Worm (Caenorhabditis elegans) whole organism, L1 larva: ENCODE measurements around the gene T10D4.7.
A peak's percentile ranks its signal among the peaks of the same experiment; 100 is the strongest.

Experiments
- aha-1 ChIP-seq: fragments of 150-350 bp; optimal IDR thresholded peaks from 2 replicates; lab custom pipeline; 2014; ENCODE audit warnings: missing biosample characterization, missing genetic modification characterization
- alr-1 ChIP-seq: fragments of 200-800 bp; sonication (Bioruptor generic); optimal IDR thresholded peaks from 2 replicates; lab custom pipeline; 2018; ENCODE audit warnings: borderline replicate concordance, mild to moderate bottlenecking, missing genetic modification characterization, missing compliant biosample characterization
- blmp-1 ChIP-seq: fragments of 150-350 bp; optimal IDR thresholded peaks from 2 replicates; lab custom pipeline; 2014; ENCODE audit warnings: missing biosample characterization, missing genetic modification characterization
- ceh-63 ChIP-seq: fragments of 200-800 bp; sonication (Bioruptor generic); optimal IDR thresholded peaks from 2 replicates; lab custom pipeline; 2018; ENCODE audit warnings: mild to moderate bottlenecking, missing genetic modification characterization, missing compliant biosample characterization
- ceh-8 ChIP-seq: fragments of 200-800 bp; sonication (Bioruptor generic); optimal IDR thresholded peaks from 2 replicates; lab custom pipeline; 2018; ENCODE audit warnings: mild to moderate bottlenecking, missing genetic modification characterization, moderate library complexity, missing compliant biosample characterization
- ceh-82 ChIP-seq, 3 experiments: fragments of 150-350 bp in 1 of 3; sonication (generic microtip) in 2 of 3; optimal IDR thresholded peaks; 2 replicates each; lab custom pipeline; 2014 to 2017; ENCODE audit warnings: missing biosample characterization in 3 of 3, missing genetic modification characterization in 3 of 3
- ces-1 ChIP-seq: fragments of 150-350 bp; optimal IDR thresholded peaks from 2 replicates; lab custom pipeline; 2014; ENCODE audit warnings: missing biosample characterization, missing genetic modification reagents, missing genetic modification characterization
- dsc-1 ChIP-seq: sonication (generic microtip); optimal IDR thresholded peaks from 2 replicates; lab custom pipeline; 2016; ENCODE audit warnings: mild to moderate bottlenecking, missing genetic modification characterization, missing compliant biosample characterization
- efl-1 ChIP-seq, 4 experiments: fragments of 150-350 bp; optimal IDR thresholded peaks in 3 of 4; peaks in 1 of 4; 1 replicate in 1 of 4; 2 replicates in 3 of 4; lab custom pipeline; 2014; ENCODE audit warnings: missing biosample characterization in 2 of 4, missing genetic modification characterization in 2 of 4, missing genetic modification reagents in 2 of 4
- egl-27 ChIP-seq, 2 experiments: fragments of 150-350 bp in 1 of 2; sonication (generic microtip); optimal IDR thresholded peaks; 3 replicates each; lab custom pipeline; 2017 to 2018; ENCODE audit warnings: missing biosample characterization in 2 of 2, missing genetic modification characterization in 2 of 2, missing genetic modification reagents in 2 of 2
- ets-5 ChIP-seq: fragments of 200-800 bp; sonication (Bioruptor generic); IDR thresholded peaks from 2 replicates; pipeline ENCODE4 v1.3.6; 2022; ENCODE audit warnings: missing genetic modification characterization, missing compliant biosample characterization
- fkh-4 ChIP-seq: sonication (generic microtip); optimal IDR thresholded peaks from 2 replicates; lab custom pipeline; 2016; ENCODE audit warnings: missing compliant biosample characterization, missing genetic modification characterization, borderline replicate concordance
- fos-1 ChIP-seq: fragments of 150-350 bp; optimal IDR thresholded peaks from 2 replicates; lab custom pipeline; 2014; ENCODE audit warnings: missing biosample characterization, missing genetic modification characterization
- hlh-17 ChIP-seq: fragments of 200-800 bp; sonication (Bioruptor generic); optimal IDR thresholded peaks from 2 replicates; lab custom pipeline; 2018; ENCODE audit warnings: missing genetic modification characterization, mild to moderate bottlenecking, missing compliant biosample characterization, moderate library complexity, borderline replicate concordance
- isw-1 ChIP-seq: fragments of 200-800 bp; sonication (Bioruptor generic); IDR thresholded peaks from 2 replicates; pipeline ENCODE4 v1.3.6; 2022; ENCODE audit warnings: missing genetic modification characterization, missing compliant biosample characterization
- jun-1 ChIP-seq: fragments of 150-350 bp; optimal IDR thresholded peaks from 2 replicates; lab custom pipeline; 2014; ENCODE audit warnings: missing biosample characterization, missing genetic modification reagents, missing genetic modification characterization
- lin-39 ChIP-seq: fragments of 150-350 bp; optimal IDR thresholded peaks from 2 replicates; lab custom pipeline; 2014; ENCODE audit warnings: missing biosample characterization, missing genetic modification reagents, missing genetic modification characterization
- nhr-11 ChIP-seq: fragments of 150-350 bp; optimal IDR thresholded peaks from 2 replicates; lab custom pipeline; 2014; ENCODE audit warnings: missing biosample characterization, missing genetic modification characterization
- nhr-12 ChIP-seq: sonication (generic microtip); optimal IDR thresholded peaks from 2 replicates; lab custom pipeline; 2017; ENCODE audit warnings: missing biosample characterization, missing genetic modification characterization
- nhr-19 ChIP-seq: fragments of 200-800 bp; sonication (Bioruptor generic); conservative IDR thresholded peaks from 2 replicates; pipeline ENCODE4 v1.3.6; 2022; ENCODE audit warnings: missing genetic modification characterization, missing compliant biosample characterization
- nhr-84 ChIP-seq: sonication (generic microtip); optimal IDR thresholded peaks from 2 replicates; lab custom pipeline; 2017; ENCODE audit warnings: missing biosample characterization, missing genetic modification characterization
- nhr-85 ChIP-seq: sonication (generic microtip); peaks from one replicate; lab custom pipeline; 2016; ENCODE audit warnings: missing genetic modification characterization, inconsistent platforms, missing compliant biosample characterization
- pag-3 ChIP-seq: sonication (generic microtip); optimal IDR thresholded peaks from 2 replicates; lab custom pipeline; 2017; ENCODE audit warnings: missing genetic modification characterization, mild to moderate bottlenecking, missing compliant biosample characterization, antibody characterized with exemption, borderline replicate concordance; ENCODE audit not compliant: insufficient read depth
- pqm-1 ChIP-seq: sonication (generic microtip); optimal IDR thresholded peaks from 3 replicates; lab custom pipeline; 2017; ENCODE audit warnings: missing biosample characterization, missing genetic modification characterization
- skn-1 ChIP-seq: fragments of 150-350 bp; optimal IDR thresholded peaks from 2 replicates; lab custom pipeline; 2014; ENCODE audit warnings: missing biosample characterization, missing genetic modification characterization
- snpc-4 ChIP-seq: fragments of 150-350 bp; optimal IDR thresholded peaks from 2 replicates; lab custom pipeline; 2014; ENCODE audit warnings: missing biosample characterization, missing genetic modification characterization
- snu-23 ChIP-seq: sonication (generic microtip); optimal IDR thresholded peaks from 2 replicates; lab custom pipeline; 2016; ENCODE audit warnings: missing genetic modification characterization, missing compliant biosample characterization
- sup-37 ChIP-seq: fragments of 200-800 bp; sonication (Bioruptor generic); optimal IDR thresholded peaks from 2 replicates; lab custom pipeline; 2018; ENCODE audit warnings: mild to moderate bottlenecking, missing genetic modification characterization, missing compliant biosample characterization
- swsn-7 ChIP-seq: sonication (generic microtip); optimal IDR thresholded peaks from 2 replicates; lab custom pipeline; 2016; ENCODE audit warnings: missing genetic modification characterization, missing compliant biosample characterization
- unc-62 ChIP-seq: fragments of 150-350 bp; optimal IDR thresholded peaks from 2 replicates; lab custom pipeline; 2014; ENCODE audit warnings: missing biosample characterization, missing genetic modification reagents, missing genetic modification characterization
- unc-86 ChIP-seq: sonication (generic microtip); optimal IDR thresholded peaks from 2 replicates; lab custom pipeline; 2016; ENCODE audit warnings: missing genetic modification characterization, missing compliant biosample characterization
- vab-15 ChIP-seq: sonication (generic microtip); optimal IDR thresholded peaks from 2 replicates; lab custom pipeline; 2017; ENCODE audit warnings: missing genotype, mild to moderate bottlenecking, missing genetic modification characterization, missing compliant biosample characterization
- ztf-11 ChIP-seq, 2 experiments: sonication (generic microtip); optimal IDR thresholded peaks; 2 replicates each; lab custom pipeline; 2016 to 2017; ENCODE audit warnings: missing genetic modification characterization in 2 of 2, missing biosample characterization in 1 of 2, missing compliant biosample characterization in 1 of 2
- ztf-4 ChIP-seq: fragments of 150-350 bp; optimal IDR thresholded peaks from 2 replicates; lab custom pipeline; 2014; ENCODE audit warnings: missing biosample characterization, missing genetic modification characterization

Gene T10D4.7

DNA sequence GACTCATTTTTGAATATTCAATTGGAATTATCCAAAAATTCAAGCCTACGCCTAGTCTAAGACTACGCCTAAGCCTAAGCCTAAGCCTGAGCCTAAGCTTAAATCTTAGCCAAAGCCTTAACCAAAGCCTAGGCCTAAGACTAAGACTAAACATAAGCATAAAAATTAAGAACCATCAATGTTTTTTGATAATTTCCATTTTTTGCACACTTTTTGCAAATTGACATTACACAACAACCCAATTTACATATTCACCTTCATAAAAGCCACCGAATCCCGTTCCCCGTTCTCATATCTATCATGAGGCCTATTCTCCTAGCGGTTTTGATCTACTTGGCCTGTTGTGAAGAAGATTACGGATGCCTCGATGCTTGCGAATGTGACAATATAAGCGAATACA is at the start of gene T10D4.7:
Gene T10D4.7 (plus strand): TSS at position 301 of the 400 bp plus-strand sequence.
- TF ChIP-seq ceh-8 (GFP tag; lab: Kevin White, UChicago) (no peak), lin-39 (tag; lab: Kevin White, UChicago) (no peak), pqm-1 (tag; lab: Kevin White, UChicago) (no peak), sup-37 (GFP tag; lab: Kevin White, UChicago) (no peak), ztf-11 (tag; optimal IDR thresholded peaks at IDR 0.05; lab: Kevin White, UChicago) (no peak), aha-1 (no peak), hlh-17 (GFP tag; lab: Kevin White, UChicago) (no peak), unc-86 (no peak), skn-1 (tag; lab: Kevin White, UChicago) (no peak), dsc-1 (tag; lab: Kevin White, UChicago) (no peak), blmp-1 (tag; lab: Kevin White, UChicago) (no peak)

DNA sequence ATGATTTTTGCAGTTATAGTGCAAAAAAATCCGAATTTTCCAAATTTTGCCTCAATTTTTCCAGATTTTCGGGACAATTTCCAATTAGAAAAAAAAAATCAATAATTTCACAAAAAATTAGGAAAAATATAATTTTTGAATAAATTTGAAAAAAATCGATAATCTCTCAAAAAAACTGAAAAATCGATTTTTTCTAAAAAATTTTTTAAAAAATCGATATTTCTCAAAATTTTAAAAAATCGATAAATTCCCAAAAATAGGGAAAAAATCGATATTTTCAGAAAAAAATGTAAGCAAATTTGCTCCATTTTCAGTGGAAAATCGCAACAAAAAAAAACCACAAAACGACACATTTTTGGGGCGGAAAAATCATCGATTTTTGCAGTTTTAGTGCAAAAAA is 49.7 kb upstream of the T10D4.7 start:
- TF ChIP-seq blmp-1 (tag; lab: Kevin White, UChicago) = no peak
- TF ChIP-seq lin-39 (tag; lab: Kevin White, UChicago) = no peak
- no peak for TF ChIP-seq nhr-12 (tag; lab: Kevin White, UChicago)
- TF ChIP-seq fkh-4 = no peak
- no peak for TF ChIP-seq nhr-19 (GFP tag; lab: Robert Waterston, UW)
- TF ChIP-seq ets-5 (GFP tag; lab: Robert Waterston, UW) = no peak
- no peak for TF ChIP-seq unc-62 (GFP tag; lab: Kevin White, UChicago)
- TF ChIP-seq nhr-11 (tag; lab: Kevin White, UChicago) = no peak
- no peak for TF ChIP-seq alr-1
- TF ChIP-seq ceh-82 (tag; optimal IDR thresholded peaks at IDR 0.05; lab: Kevin White, UChicago) = no peak
- no peak for TF ChIP-seq pag-3 (tag; lab: Kevin White, UChicago)
- no peak for TF ChIP-seq ces-1 (GFP tag; lab: Kevin White, UChicago)
- no peak for TF ChIP-seq swsn-7 (tag; lab: Kevin White, UChicago)
- no peak for TF ChIP-seq isw-1 (GFP tag; lab: Robert Waterston, UW)
- no peak for TF ChIP-seq egl-27 (tag; optimal IDR thresholded peaks at IDR 0.05; lab: Kevin White, UChicago)
- no peak for TF ChIP-seq snpc-4 (tag; lab: Kevin White, UChicago)
- no peak for TF ChIP-seq vab-15

DNA sequence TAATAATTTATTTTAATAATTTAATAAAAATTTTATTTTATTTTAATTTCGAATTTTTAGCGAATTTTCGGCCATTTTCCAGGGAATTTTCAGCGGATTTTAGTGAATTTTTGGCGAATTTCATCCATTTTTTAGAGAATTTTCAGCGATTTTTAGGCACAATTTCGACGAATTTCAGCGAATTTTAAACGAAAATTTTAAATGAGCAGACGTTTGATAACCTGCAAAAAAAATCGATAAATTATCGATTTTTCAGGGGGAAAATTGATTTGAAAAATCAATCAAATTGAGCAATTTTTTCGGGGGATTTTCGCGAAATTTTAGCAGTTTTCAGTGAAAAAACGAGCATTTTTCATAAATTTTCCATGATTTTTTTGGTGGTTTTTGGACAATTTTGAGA is 48.9 kb upstream of the T10D4.7 start:
- TF ChIP-seq efl-1 (optimal IDR thresholded peaks at IDR 0.05; lab: Kevin White, UChicago) = no peak
- peak in 1 of 2 experiments; percentile 7 for TF ChIP-seq efl-1 (GFP tag; optimal IDR thresholded peaks at IDR 0.05 in 1 of 2; lab: Kevin White, UChicago)
- no peak for TF ChIP-seq ztf-4 (tag; lab: Kevin White, UChicago)

DNA sequence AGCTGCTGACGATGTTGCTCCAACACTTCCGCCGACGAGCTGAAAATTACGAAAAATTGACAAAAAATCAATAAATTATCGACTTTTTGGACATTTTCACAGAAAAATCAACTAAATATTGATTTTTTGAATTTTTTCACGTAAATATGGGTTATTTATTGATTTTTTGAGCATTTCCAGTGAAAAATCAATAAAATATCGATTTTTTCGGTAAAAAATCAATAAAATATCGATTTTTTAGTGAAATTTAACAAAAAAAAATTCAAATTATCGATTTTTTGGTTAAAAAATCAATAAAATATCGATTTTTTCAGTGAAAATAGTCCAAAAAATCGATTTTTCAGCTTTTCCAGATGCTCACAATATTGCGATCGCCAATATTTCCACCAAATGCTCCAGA is 47.4 kb upstream of the T10D4.7 start:
- TF ChIP-seq nhr-85 (tag; lab: Kevin White, UChicago) = no peak
- no peak for TF ChIP-seq jun-1 (tag; lab: Kevin White, UChicago)
- TF ChIP-seq ceh-63 (GFP tag; lab: Kevin White, UChicago) = no peak
- no peak for TF ChIP-seq snu-23 (GFP tag; lab: Kevin White, UChicago)
- no peak for TF ChIP-seq nhr-84 (tag; lab: Kevin White, UChicago)
- TF ChIP-seq fos-1 = no peak
